Fruit fly (Drosophila melanogaster): Measurements from ENCODE around the gene Alp1.

Alp1 gene

dm6 chr3L:21417884-21418536, 26.6 kb downstream of the Alp1 start (continued):
- TF ChIP-seq dan (GFP tag; IDR thresholded peaks at IDR 0.05) (no peak), ro (GFP tag; IDR thresholded peaks at IDR 0.05) (no peak), dmrt99B (tag; optimal IDR thresholded peaks at IDR 0.05) (peak; percentile 72), Xbp1 (GFP tag; optimal IDR thresholded peaks at IDR 0.05) (peak; percentile 51), CG1233 (GFP tag; optimal IDR thresholded peaks at IDR 0.05) (peak; percentile 11), C15 (GFP tag; IDR thresholded peaks at IDR 0.05) (no peak), cas (GFP tag; IDR thresholded peaks at IDR 0.05) (no peak), CG12155 (GFP tag; optimal IDR thresholded peaks at IDR 0.05) (peak; percentile 33), CG31365 (tag; optimal IDR thresholded peaks at IDR 0.05) (no peak), Dad (GFP tag; optimal IDR thresholded peaks at IDR 0.05) (no peak), jing (GFP tag; optimal IDR thresholded peaks at IDR 0.05) (peak; percentile 23), Neu2 (GFP tag; optimal IDR thresholded peaks at IDR 0.05; ENCODE audit: borderline replicate concordance) (no peak), CG15479 (GFP tag; optimal IDR thresholded peaks at IDR 0.05) (no peak)

dm6 chr3L:21416921-21417447, 27.6 kb downstream of the Alp1 start:
- TF ChIP-seq shn (GFP tag; optimal IDR thresholded peaks at IDR 0.05), result peak; percentile 27
- peak; percentile 27; the same call in 1 of the 3 replicates for TF ChIP-seq row (GFP tag; IDR thresholded peaks at IDR 0.05)
- TF ChIP-seq CG10979 (tag; optimal IDR thresholded peaks at IDR 0.05), result no peak
- no peak for TF ChIP-seq sob (GFP tag; IDR thresholded peaks at IDR 0.05)
- no peak for TF ChIP-seq sens-2 (GFP tag; IDR thresholded peaks at IDR 0.05)
- no peak for TF ChIP-seq emc (GFP tag; optimal IDR thresholded peaks at IDR 0.05)
- TF ChIP-seq mam (GFP tag; optimal IDR thresholded peaks at IDR 0.05), result peak; percentile 11
- 0 out of 3 replicates have a peak, but pooled peaks have one; percentile 26 for TF ChIP-seq CG11456 (GFP tag; IDR thresholded peaks at IDR 0.05)
- TF ChIP-seq sqz (GFP tag; optimal IDR thresholded peaks at IDR 0.05), result peak; percentile 10
- 0 out of 2 replicates have a peak, but pooled peaks have one; percentile 40 for TF ChIP-seq vvl (GFP tag; IDR thresholded peaks at IDR 0.05)
- TF ChIP-seq sens (GFP tag), result peak; percentile 21
- peak; percentile 79 for TF ChIP-seq Med (GFP tag)
- peak; percentile 32 for TF ChIP-seq gro (GFP tag; optimal IDR thresholded peaks at IDR 0.05)
- no peak for TF ChIP-seq YL-1 (GFP tag; optimal IDR thresholded peaks at IDR 0.05)
- TF ChIP-seq D19B (GFP tag; optimal IDR thresholded peaks at IDR 0.05), result peak; percentile 64
- no peak for TF ChIP-seq pzg (GFP tag; optimal IDR thresholded peaks at IDR 0.05)
- peak; percentile 18 for TF ChIP-seq CG12769 (tag; optimal IDR thresholded peaks at IDR 0.05)
- peak; percentile 10 for TF ChIP-seq Hmr (GFP tag; optimal IDR thresholded peaks at IDR 0.05)
- TF ChIP-seq sd (tag; optimal IDR thresholded peaks at IDR 0.05), result peak; percentile 27
- peak; percentile 12 for TF ChIP-seq sug (tag; optimal IDR thresholded peaks at IDR 0.05)
- TF ChIP-seq lilli (GFP tag; optimal IDR thresholded peaks at IDR 0.05), result peak; percentile 33
- no peak for TF ChIP-seq CG33557 (GFP tag; optimal IDR thresholded peaks at IDR 0.05)
- no peak for TF ChIP-seq Eip74EF (GFP tag; optimal IDR thresholded peaks at IDR 0.05)
- no peak for TF ChIP-seq CG31224 (GFP tag; IDR thresholded peaks at IDR 0.05)
- peak; percentile 37; the same call in 1 of the 2 replicates for TF ChIP-seq CG32532 (GFP tag; IDR thresholded peaks at IDR 0.05)
- peak; percentile 4 for TF ChIP-seq CG7839 (tag; optimal IDR thresholded peaks at IDR 0.05)
- peak; percentile 6 for TF ChIP-seq Meics (GFP tag; optimal IDR thresholded peaks at IDR 0.05)
- peak; percentile 63 for TF ChIP-seq CG13894 (tag; optimal IDR thresholded peaks at IDR 0.05)
- TF ChIP-seq cwo (GFP tag; optimal IDR thresholded peaks at IDR 0.05), result peak; percentile 91
- peak; percentile 11; the same call in 1 of the 2 replicates for TF ChIP-seq Rfx (GFP tag; IDR thresholded peaks at IDR 0.05)
- TF ChIP-seq CG2120 (GFP tag; optimal IDR thresholded peaks at IDR 0.05), result peak; percentile 41
- TF ChIP-seq CG9932 (GFP tag; IDR thresholded peaks at IDR 0.05), result peak; percentile 50
- TF ChIP-seq zen (tag; optimal IDR thresholded peaks at IDR 0.05), result no peak
- TF ChIP-seq CG18011 (GFP tag; optimal IDR thresholded peaks at IDR 0.05), result no peak
- no peak for TF ChIP-seq nerfin-2 (GFP tag; IDR thresholded peaks at IDR 0.05; ENCODE audit: partially characterized antibody)

Measured in whole organism, embryonic.